Fruit fly (Drosophila melanogaster): ENCODE data around the gene mRpL14.

DNA sequence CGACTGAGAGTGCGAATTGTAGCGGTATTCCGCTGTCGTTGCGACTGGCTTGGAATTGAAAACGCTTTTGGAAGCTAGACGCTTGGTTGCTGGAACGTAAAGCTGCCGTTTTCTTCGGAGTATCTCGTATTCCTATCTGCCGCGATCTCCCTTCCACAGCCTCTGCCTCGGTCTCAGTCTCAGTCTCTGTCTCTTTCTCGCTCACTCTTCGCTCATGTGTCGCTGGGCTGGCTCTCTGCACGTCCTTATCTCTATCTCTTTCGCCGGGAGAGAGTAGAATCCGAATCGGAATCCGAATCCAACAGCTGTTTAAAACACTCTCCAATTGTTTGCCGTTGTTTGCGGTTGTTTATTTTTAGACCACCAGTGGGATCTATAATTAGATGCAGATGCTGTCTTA, 10.4 kb downstream of the mRpL14 start:
- TF ChIP-seq CG6854 (GFP tag; optimal IDR thresholded peaks at IDR 0.05) (no peak), Sox102F (GFP tag; optimal IDR thresholded peaks at IDR 0.05) (no peak), OdsH (GFP tag; optimal IDR thresholded peaks at IDR 0.05) (no peak), Ets21C (GFP tag; optimal IDR thresholded peaks at IDR 0.05) (no peak), Gug (GFP tag; IDR thresholded peaks at IDR 0.05) (no peak), Blimp-1 (GFP tag; optimal IDR thresholded peaks at IDR 0.05) (no peak), Eip75B (GFP tag; optimal IDR thresholded peaks at IDR 0.05) (no peak)
